Fruit fly (Drosophila melanogaster) whole organism, larva: ENCODE results near the gene CG9391.

ENCODE experiments used
- noc ChIP-seq: fragments of 200-800 bp; sonication (Bioruptor generic); optimal IDR thresholded peaks from 3 replicates; lab custom pipeline; 2019; ENCODE audit warnings: missing biosample characterization, mild to moderate bottlenecking, missing genetic modification characterization, moderate library complexity

CG9391 gene

DNA sequence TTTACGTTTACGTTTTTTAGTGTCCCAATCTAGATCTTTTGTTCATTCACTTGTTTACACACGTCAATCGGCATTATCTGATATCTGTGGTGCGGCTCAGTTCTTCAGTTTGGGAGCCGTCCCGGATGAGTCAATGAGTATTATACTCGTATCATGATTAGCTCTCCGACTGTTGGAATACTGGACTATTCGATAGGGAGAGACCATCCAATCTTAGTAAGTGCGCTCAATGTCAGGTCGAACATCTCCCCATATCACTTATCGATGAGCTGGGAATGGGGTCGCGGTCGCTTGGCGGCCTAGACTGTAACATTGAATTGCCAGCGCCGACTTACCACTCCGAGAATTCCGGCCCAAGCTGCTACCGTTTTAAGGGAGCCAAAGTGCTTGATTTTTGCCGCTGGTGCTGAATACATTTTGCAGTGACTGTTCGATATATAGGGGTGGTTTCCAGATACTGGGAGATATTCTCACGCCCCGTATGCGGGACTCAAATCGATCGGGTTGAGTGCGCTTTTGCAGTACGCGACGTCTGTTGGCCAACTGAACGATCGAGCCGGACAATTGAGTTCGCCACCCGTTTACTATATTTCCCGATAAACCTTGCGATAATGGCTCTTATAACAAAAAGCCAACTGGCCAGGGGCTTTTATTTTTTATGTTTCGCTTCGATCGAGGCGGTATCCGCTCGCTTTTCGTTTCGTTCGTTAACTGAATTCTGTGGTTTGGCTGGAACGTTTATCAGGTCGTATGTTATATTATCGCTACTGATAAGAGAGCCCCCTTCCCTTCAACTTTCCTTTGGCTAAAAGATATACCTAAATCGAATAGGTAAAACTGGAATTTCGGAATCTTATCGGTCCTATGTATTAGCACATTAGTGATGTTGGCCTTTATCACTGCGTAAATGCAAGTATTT, 16.8 kb upstream of the CG9391 start:
- no peak for TF ChIP-seq noc

DNA sequence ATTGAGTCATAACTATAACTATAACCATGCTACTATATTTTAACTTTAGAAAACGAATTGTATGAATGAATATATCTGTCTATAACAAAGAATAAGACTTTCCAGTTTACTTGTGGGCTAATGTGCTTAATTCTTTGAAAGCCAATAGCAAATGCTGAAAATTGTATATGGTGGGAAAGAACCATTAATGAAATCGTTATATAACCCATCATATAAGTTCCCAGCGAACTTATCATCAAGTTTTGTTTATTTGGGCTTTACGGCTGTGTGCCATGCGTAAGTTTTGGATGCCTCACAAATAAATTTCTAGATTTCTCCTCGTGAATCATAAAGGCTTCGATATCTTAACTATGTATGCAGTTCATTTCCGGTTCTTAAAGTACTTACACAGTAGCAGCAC, 15.7 kb upstream of the CG9391 start:
- TF ChIP-seq noc = no peak

DNA sequence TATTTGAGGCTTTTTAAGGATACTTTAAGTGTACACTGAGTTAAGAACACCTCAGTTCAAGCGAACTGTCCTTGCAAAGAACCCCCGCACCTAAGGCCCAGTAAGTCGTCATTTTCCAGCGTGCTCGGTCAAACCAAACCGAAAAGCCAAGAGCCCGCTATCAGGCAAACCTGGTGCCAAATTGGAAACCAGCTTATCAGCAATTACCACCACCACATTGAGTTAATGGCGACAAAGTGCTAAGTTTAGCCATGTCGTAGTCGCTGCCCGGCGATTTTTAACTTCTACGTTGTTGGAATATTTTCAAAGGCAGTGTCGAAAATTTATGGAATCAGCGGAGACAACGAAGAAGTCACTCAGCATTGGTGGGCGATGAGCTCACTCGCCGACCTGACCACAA, 14.6 kb upstream of the CG9391 start:
- TF ChIP-seq noc = no peak

DNA sequence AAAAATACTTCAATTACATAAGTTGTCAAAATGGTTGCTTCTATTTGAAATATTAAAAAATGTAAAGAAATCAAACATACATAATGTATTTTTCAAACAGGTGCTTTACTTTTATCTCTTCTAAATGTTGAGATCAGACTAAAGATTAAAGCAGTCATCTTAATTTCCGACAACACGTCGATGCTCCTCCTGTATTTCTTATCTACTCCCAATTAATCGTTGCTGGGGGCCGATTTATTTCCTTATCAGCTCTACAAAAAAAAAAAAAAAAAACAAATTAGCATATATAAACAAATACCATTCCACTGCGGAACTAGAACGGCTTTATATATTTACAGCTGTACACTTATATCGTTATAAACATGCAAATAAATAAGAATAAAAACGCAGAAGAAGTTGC, 13.6 kb upstream of the CG9391 start:
- no peak for TF ChIP-seq noc

DNA sequence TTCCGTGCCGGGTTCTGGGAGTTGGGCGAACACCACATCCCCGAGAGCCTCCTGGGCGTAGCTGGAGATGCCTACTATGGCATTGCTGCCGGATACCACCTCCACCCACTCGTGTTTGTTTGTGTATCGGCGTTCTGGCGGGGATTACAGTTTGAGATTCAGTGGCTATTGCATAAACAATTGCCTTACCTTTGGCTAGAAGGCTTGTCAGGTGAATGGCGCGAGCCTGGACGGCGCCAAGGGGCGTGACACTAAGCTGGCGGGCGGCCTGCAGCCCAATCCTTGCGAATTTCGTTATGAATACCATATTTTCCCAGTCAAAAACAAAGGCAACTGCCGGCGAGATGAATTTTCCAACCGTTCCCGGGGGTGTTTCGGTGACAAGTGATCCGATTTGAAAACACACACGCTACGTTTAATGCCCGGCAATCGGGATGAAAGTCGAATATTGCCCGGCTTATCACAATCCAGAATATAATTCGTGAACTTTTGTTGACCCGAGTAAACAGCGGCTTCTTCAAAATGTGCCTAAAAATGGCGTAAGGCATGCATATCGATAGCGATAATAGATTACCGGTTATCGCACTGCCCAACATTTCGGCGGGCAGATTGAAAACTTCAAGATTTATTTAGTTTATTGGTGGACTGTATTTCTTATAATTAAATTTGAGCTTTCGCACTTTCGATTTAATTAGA, 13.0 kb upstream of the CG9391 start, which contains the start of gene ppl:
ppl (minus strand) TSS at position 511 of the 696 bp plus-strand sequence.
- peak; percentile 27 for TF ChIP-seq noc

DNA sequence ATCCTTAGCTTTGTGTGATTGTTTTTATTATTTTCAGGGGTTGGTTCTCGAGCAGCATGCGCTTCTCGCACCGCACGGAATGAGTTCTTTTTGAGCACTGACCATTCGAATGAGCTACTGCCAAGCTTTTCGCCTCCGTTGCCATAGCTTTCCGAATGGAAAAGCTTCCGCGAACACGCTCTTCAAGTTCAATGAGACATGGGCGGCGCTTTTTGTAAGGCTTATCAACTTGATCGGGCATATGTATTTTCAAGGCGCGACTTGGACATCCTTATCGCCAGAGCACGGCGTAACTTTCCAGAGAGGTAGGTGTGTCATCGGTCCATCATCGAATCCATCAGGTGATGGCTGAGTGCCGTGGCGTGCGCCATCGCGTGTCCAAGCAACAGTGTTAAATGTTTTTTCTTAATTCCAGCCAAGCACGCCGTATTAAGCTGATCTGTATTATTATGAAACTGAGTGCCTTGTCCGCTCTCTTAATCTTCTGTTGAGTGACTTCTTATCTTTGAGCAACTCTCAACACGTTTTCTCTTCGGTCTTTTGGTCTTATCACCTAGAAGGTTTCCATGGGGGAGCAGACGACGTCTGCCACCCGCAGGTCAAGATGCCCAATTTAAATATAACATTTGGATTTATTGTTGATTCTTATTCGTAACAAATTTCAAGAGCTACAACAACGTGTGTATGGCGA, 11.9 kb upstream of the CG9391 start, which contains the start of gene AcCoAS:
AcCoAS (minus strand) TSS at position 368 of the 691 bp plus-strand sequence.
- TF ChIP-seq noc = peak; percentile 90

DNA sequence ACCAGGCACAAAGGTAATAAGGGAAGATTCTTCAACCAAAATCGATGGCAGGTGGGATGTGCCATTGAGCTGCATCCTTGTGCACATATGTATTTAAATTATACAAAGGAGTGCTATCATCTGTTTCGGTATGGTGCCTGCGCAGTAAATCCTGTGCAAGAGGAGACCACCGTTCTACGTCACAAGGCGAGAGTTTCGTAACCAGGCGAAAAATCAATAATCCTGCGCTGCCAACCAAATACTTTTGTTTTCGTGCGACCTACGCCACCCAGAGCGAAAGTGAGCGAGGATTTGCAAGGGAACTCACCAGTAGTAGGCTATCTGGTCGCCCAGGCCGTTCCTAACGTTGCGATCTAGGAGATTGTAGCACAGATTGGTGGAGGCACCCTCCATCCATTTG, 11.0 kb upstream of the CG9391 start:
- no peak for TF ChIP-seq noc

DNA sequence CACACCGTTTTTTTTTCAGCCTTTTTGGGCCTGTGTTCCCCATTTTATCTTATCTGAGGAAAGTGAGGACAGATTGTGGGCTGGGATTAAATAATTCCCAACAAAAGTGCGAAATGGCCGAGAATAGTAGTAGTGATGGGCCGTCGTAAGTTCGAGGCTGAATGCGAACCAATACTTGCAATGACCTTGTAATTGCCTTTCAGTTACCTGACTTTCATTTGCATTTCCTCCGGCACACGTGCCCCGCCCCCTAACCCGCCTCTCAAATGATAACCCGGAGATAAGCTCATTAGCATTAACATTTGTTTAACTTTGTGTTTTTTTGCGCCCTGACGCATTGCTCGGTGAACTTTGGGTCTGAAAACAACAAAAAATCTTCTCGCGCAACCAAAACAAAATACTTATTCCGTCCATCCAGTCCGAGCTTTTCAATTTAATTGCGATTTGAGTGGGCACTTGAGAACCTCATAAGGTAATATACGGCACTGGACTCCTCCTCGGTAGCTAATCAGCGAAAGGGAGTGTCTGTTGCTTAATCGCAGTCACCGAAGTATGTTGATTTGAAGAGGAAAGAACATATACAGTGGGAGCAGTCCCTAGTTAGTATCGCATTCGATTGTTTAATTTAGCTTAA, 9.9 kb upstream of the CG9391 start:
- peak; percentile 66 for TF ChIP-seq noc

DNA sequence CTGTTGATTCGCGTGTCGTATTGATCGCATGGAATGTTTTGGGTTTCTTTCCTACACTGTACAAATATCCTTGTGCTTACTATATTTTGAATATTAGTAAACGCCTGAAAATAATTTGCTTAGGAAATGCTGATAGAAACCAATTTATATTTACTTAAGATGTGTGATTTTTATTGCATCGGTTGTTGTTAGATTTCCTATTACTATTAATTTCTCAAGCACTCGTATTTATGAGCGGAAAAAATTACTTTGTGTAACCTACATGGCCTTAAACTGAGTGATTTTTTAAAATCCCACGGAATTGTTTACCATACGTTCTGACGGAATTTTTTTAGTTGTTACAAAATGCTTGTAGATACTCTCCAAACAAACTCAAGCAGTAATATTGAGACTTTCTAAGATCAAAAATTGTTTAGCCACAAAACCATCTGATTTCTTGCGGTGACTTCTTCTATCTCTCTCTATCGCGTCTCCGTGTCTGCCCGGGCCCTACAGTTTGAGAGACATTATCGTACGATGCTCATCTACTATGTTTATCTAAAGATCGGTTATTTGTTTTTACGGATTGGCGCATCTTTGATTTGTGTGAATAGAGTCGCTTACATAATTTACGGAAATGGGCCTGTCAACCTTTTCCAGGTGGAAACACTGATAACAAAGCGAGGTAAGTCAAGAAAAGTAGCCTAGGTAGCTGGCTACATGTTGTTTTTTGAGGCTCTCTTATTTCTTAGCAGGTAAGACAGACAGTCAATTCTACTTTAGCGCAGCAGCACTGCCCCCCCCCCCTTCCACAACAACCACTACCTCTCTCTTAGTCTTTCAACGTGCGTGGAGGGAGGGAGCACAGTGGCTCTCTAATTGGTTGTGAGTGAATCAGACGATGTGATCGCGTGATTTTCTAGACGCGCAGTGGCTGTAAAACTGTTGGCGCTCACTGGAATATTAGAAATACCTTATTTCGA, 8.4 kb upstream of the CG9391 start:
- TF ChIP-seq noc = peak; percentile 35

DNA sequence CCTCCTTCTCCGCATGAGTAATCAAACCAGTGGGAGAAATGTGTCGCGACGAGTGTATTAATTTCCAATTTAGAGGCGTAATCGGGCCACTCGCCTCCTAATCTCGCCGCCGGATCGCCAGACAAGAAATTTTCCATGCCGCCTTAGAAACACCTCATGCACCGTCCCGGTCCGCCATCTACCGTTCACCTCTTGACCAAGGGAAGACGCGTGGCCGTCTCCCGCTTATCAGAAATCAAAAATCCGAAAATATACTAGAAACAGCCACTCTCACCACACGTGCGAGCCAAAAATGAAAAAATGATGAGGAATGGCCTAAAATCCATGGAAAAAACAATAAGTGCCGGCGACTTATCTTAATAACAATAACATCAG, 7.8 kb upstream of the CG9391 start:
- no peak for TF ChIP-seq noc

DNA sequence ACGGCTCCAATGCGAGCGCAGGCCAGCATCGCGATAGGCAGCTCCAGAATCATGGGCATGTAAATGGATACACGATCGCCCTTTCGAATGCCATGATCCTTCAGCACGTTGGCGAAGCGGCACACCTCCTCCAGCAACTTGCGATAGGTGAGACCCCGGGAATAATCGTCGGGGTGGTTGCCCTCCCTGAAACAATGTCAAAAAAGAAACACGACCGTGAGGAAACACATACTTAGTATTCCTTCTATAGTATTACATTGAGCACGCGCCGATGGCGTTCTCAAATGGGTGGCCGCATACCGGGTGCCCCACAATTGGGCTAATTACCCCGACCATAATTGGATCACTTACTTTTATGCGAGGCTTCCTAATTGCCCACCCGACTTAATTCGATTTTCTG, 5.4 kb upstream of the CG9391 start:
- no peak for TF ChIP-seq noc

DNA sequence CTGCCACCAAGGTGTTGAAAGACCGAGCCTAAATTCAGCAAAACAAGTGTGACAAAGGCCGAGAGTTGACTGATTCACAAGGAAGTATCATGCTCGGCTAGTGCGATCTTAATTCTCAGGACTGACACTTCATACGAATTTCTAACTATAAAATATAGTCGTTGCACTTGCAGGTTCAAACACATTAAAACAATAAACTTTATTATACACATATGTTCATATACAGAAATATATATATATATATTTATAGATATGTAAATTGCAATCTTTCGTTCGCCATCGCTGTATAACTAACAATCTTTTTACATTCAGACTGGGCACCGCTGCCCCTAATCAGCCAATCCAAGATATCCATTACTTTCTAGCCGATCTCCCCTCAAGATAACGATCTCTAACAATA, 2.3 kb upstream of the CG9391 start, which contains the start of gene CG9389:
CG9389 (minus strand) TSS at position 101 of the 400 bp plus-strand sequence.
- no peak for TF ChIP-seq noc

DNA sequence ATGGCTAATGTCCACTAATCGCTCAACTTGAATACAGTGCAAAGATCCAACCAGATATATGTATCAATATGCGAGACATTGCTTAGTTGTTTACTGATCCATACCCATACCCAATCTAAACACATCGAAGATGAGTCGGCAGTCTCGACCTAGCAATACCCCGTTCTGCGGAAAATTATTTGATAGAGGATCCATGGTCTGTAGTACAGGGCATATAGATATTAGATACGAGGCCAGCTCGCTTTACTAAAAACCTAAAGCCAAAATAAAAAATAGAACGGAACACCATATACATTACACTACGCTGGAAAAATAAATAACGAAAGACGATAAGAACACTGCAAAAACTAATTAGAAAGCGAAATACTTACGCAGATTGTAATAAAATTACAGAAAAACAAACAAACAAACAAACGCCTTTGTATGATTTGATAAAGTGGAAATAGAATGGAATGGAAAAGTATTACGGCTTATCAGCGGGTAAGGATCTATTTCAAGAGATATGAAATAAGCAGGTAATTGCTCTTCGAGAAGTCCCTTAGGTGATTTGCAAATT, 2.0 kb downstream of the CG9391 start:
- no peak for TF ChIP-seq noc

DNA sequence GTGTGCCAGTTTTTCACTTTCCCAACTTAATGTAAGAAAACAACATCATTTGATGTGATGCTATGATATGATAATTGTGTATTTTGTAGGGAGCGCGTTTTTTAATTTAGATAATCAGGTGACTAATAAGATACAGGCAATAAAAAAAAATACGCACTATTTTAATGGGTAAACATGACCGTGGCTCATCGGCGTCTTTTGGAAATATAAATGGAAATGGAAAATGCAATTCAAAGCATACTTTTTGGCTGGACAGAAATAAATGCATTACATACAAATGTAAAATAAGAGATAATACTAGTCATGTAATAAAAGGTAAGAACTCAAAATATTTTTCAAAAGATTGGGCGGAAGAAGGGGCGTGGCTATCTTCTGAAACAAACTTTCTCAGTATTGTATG, 5.7 kb downstream of the CG9391 start:
- TF ChIP-seq noc = no peak
